Worm (Caenorhabditis elegans) whole organism, late embryonic: ENCODE measurements around the gene T23E7.6.

ENCODE experiments used
- C38D4.7 ChIP-seq: fragments of 200-800 bp; sonication (Bioruptor generic); optimal IDR thresholded peaks from 2 replicates; lab custom pipeline; 2018; ENCODE audit warnings: mild to moderate bottlenecking, missing genetic modification characterization, moderate library complexity, missing compliant biosample characterization
- K02D7.2 ChIP-seq: sonication (generic microtip); optimal IDR thresholded peaks from 2 replicates; lab custom pipeline; 2017; ENCODE audit warnings: mild to moderate bottlenecking, missing genetic modification characterization, missing compliant biosample characterization
- K09A11.1 ChIP-seq: sonication (generic microtip); optimal IDR thresholded peaks from 2 replicates; lab custom pipeline; 2017; ENCODE audit warnings: antibody characterized with exemption, mild to moderate bottlenecking, missing genetic modification characterization, missing compliant biosample characterization; ENCODE audit not compliant: insufficient read depth
- Y22D7AL.16 ChIP-seq: sonication (generic microtip); optimal IDR thresholded peaks from 2 replicates; lab custom pipeline; 2016; ENCODE audit warnings: missing genetic modification characterization, missing compliant biosample characterization
- ama-1 ChIP-seq: fragments of 150-350 bp; optimal IDR thresholded peaks from 2 replicates; lab custom pipeline; 2014
- ceh-14 ChIP-seq: sonication (generic microtip); optimal IDR thresholded peaks from 2 replicates; lab custom pipeline; 2016; ENCODE audit warnings: missing genotype, missing genetic modification characterization, missing compliant biosample characterization
- ceh-18 ChIP-seq: sonication (generic microtip); optimal IDR thresholded peaks from 2 replicates; lab custom pipeline; 2016; ENCODE audit warnings: missing genetic modification characterization, missing compliant biosample characterization
- ceh-2 ChIP-seq: sonication (generic microtip); optimal IDR thresholded peaks from 2 replicates; lab custom pipeline; 2016; ENCODE audit warnings: missing genotype, missing genetic modification characterization, missing compliant biosample characterization
- ceh-24 ChIP-seq: sonication (generic microtip); optimal IDR thresholded peaks from 2 replicates; lab custom pipeline; 2016; ENCODE audit warnings: mild to moderate bottlenecking, missing genetic modification characterization, missing compliant biosample characterization
- ceh-30 ChIP-seq: fragments of 150-350 bp; optimal IDR thresholded peaks from 2 replicates; lab custom pipeline; 2014; ENCODE audit warnings: missing biosample characterization, missing genetic modification characterization
- ceh-31 ChIP-seq: sonication (generic microtip); optimal IDR thresholded peaks from 2 replicates; lab custom pipeline; 2016; ENCODE audit warnings: missing genetic modification characterization, missing compliant biosample characterization
- ceh-45 ChIP-seq: fragments of 200-800 bp; sonication (Bioruptor generic); IDR thresholded peaks from 2 replicates; pipeline ENCODE4 v1.3.6; 2022; ENCODE audit warnings: missing genetic modification reagents, missing genetic modification characterization, missing compliant biosample characterization
- ceh-6 ChIP-seq: fragments of 200-800 bp; sonication (Bioruptor generic); optimal IDR thresholded peaks from 2 replicates; lab custom pipeline; 2018; ENCODE audit warnings: mild to moderate bottlenecking, missing genetic modification characterization, missing compliant biosample characterization
- dmd-4 ChIP-seq: sonication (generic microtip); optimal IDR thresholded peaks from 2 replicates; lab custom pipeline; 2016; ENCODE audit warnings: borderline replicate concordance, missing genetic modification characterization, missing compliant biosample characterization
- elt-2 ChIP-seq: sonication (generic microtip); optimal IDR thresholded peaks from 2 replicates; lab custom pipeline; 2016; ENCODE audit warnings: missing genetic modification reagents, missing genetic modification characterization, missing compliant biosample characterization
- fkh-10 ChIP-seq: fragments of 150-350 bp; optimal IDR thresholded peaks from 2 replicates; lab custom pipeline; 2014; ENCODE audit warnings: missing biosample characterization, missing genetic modification reagents, missing genetic modification characterization
- fkh-6 ChIP-seq: sonication (generic microtip); optimal IDR thresholded peaks from 2 replicates; lab custom pipeline; 2016; ENCODE audit warnings: missing genetic modification characterization, missing compliant biosample characterization
- gmeb-2 ChIP-seq: sonication (generic microtip); optimal IDR thresholded peaks from 2 replicates; lab custom pipeline; 2016; ENCODE audit warnings: missing genetic modification characterization, inconsistent platforms, missing compliant biosample characterization
- hlh-30 ChIP-seq: sonication (generic microtip); optimal IDR thresholded peaks from 2 replicates; lab custom pipeline; 2017; ENCODE audit warnings: antibody characterized with exemption, missing genetic modification characterization, missing compliant biosample characterization; ENCODE audit not compliant: insufficient read depth
- lin-11 ChIP-seq: fragments of 200-800 bp; sonication (Bioruptor generic); optimal IDR thresholded peaks from 2 replicates; lab custom pipeline; 2018; ENCODE audit warnings: mild to moderate bottlenecking, missing genetic modification characterization, missing compliant biosample characterization
- madf-2 ChIP-seq: sonication (generic microtip); optimal IDR thresholded peaks from 2 replicates; lab custom pipeline; 2017; ENCODE audit warnings: missing genetic modification characterization, missing compliant biosample characterization
- mec-3 ChIP-seq: sonication (generic microtip); optimal IDR thresholded peaks from 2 replicates; lab custom pipeline; 2016; ENCODE audit warnings: borderline replicate concordance, missing genetic modification characterization, missing compliant biosample characterization
- npax-4 ChIP-seq: sonication (generic microtip); optimal IDR thresholded peaks from 2 replicates; lab custom pipeline; 2016; ENCODE audit warnings: missing genetic modification characterization, missing compliant biosample characterization
- pag-3 ChIP-seq: sonication (generic microtip); optimal IDR thresholded peaks from 2 replicates; lab custom pipeline; 2016; ENCODE audit warnings: missing compliant biosample characterization, missing genetic modification characterization, borderline replicate concordance
- pat-9 ChIP-seq: fragments of 200-800 bp; sonication (Bioruptor generic); optimal IDR thresholded peaks from 2 replicates; lab custom pipeline; 2018; ENCODE audit warnings: mild to moderate bottlenecking, missing genetic modification characterization, moderate library complexity, missing compliant biosample characterization
- pax-1 ChIP-seq: fragments of 150-350 bp; optimal IDR thresholded peaks from 2 replicates; lab custom pipeline; 2014; ENCODE audit warnings: missing biosample characterization, missing genetic modification characterization
- pha-2 ChIP-seq: sonication (generic microtip); optimal IDR thresholded peaks from 2 replicates; lab custom pipeline; 2017; ENCODE audit warnings: mild to moderate bottlenecking, missing genetic modification characterization, missing compliant biosample characterization
- pha-4 ChIP-seq: fragments of 150-350 bp; optimal IDR thresholded peaks from 2 replicates; lab custom pipeline; 2018; ENCODE audit warnings: missing biosample characterization, missing genetic modification reagents, missing genetic modification characterization
- pqm-1 ChIP-seq: sonication (generic microtip); optimal IDR thresholded peaks from 2 replicates; lab custom pipeline; 2016; ENCODE audit warnings: missing genetic modification characterization, missing compliant biosample characterization
- ref-2 ChIP-seq: sonication (generic microtip); optimal IDR thresholded peaks from 2 replicates; lab custom pipeline; 2016; ENCODE audit warnings: missing genetic modification characterization, missing compliant biosample characterization
- rnt-1 ChIP-seq: sonication (generic microtip); optimal IDR thresholded peaks from 2 replicates; lab custom pipeline; 2016; ENCODE audit warnings: missing genetic modification characterization, missing compliant biosample characterization
- sdc-2 ChIP-seq: sonication (generic microtip); optimal IDR thresholded peaks from 2 replicates; lab custom pipeline; 2016; ENCODE audit warnings: missing genotype, missing genetic modification characterization, missing compliant biosample characterization
- sox-2 ChIP-seq: fragments of 200-800 bp; sonication (Bioruptor generic); IDR thresholded peaks from 2 replicates; pipeline ENCODE4 v1.3.6; 2022; ENCODE audit warnings: missing genetic modification reagents, missing genetic modification characterization, missing compliant biosample characterization
- syd-9 ChIP-seq: sonication (generic microtip); optimal IDR thresholded peaks from 2 replicates; lab custom pipeline; 2016; ENCODE audit warnings: mild to moderate bottlenecking, missing genetic modification characterization, moderate library complexity, missing compliant biosample characterization
- tbx-2 ChIP-seq: sonication (generic microtip); optimal IDR thresholded peaks from 2 replicates; lab custom pipeline; 2016; ENCODE audit warnings: missing genetic modification characterization, missing compliant biosample characterization
- unc-55 ChIP-seq: sonication (generic microtip); optimal IDR thresholded peaks from 2 replicates; lab custom pipeline; 2017; ENCODE audit warnings: missing biosample characterization, missing genetic modification reagents, missing genetic modification characterization

The T23E7.6 gene

ce11 chrX:17638970-17639369 lies 45.6 kb downstream of the T23E7.6 start:
- TF ChIP-seq K02D7.2 (tag; lab: Kevin White, UChicago) (no peak), elt-2 (tag; lab: Kevin White, UChicago) (peak; percentile 62)
- TF ChIP-seq, all 69 proteins: peak for 1

DNA sequence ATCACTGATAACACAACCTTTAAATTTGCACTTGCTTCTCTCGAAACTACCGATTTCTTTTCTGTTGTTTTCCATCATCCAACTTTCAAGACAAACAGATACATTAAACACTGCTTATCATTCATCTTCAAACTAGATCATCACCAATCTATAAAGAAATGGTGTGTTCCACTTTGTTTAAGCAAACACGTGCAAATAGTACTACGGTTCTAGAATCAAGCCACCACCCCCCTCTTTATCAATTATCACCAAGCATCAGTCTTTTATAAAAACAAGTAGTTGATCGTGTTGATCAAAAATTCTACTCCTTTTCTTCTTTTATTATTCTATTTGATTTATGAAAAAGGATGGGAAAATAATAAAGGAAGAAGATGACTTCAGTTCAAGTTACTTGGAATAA lies 46.2 kb downstream of the T23E7.6 start:
- TF ChIP-seq ref-2 (no peak), ceh-14 (tag; lab: Kevin White, UChicago) (no peak), pat-9 (tag; lab: Kevin White, UChicago) (no peak), unc-55 (no peak), gmeb-2 (tag; lab: Kevin White, UChicago) (no peak), pax-1 (no peak), ceh-31 (tag; lab: Kevin White, UChicago) (no peak)

- TF ChIP-seq ceh-6 = no peak
- TF ChIP-seq gmeb-2 (tag; lab: Kevin White, UChicago) = no peak
- no peak for TF ChIP-seq ceh-2 (tag; lab: Kevin White, UChicago)
Observed at ce11 chrX:17637528-17637927, 47.1 kb downstream of the T23E7.6 start.

ce11 chrX:17636326-17636735 lies 48.3 kb downstream of the T23E7.6 start:
- TF ChIP-seq ceh-18 (tag; lab: Kevin White, UChicago) = peak; percentile 37
- no peak for TF ChIP-seq pqm-1 (tag; lab: Kevin White, UChicago)
- TF ChIP-seq hlh-30 = peak; percentile 2

ce11 chrX:17634245-17634644 lies 50.4 kb downstream of the T23E7.6 start:
- no peak for TF ChIP-seq fkh-6 (tag; lab: Kevin White, UChicago)
- TF ChIP-seq lin-11 (tag; lab: Kevin White, UChicago) = no peak
- TF ChIP-seq madf-2 (tag; lab: Kevin White, UChicago) = no peak
- TF ChIP-seq pha-4 (tag; lab: Kevin White, UChicago) = no peak
- no peak for TF ChIP-seq ref-2
- no peak for TF ChIP-seq sox-2
- no peak for TF ChIP-seq ceh-30 (tag; lab: Kevin White, UChicago)
- TF ChIP-seq syd-9 = no peak

ce11 chrX:17633166-17633565 lies 51.4 kb downstream of the T23E7.6 start:
- TF ChIP-seq ama-1 = no peak
- no peak for TF ChIP-seq pag-3
- peak; percentile 52 for TF ChIP-seq ceh-18 (tag; lab: Kevin White, UChicago)
- no peak for TF ChIP-seq dmd-4
- TF ChIP-seq K09A11.1 (tag; lab: Kevin White, UChicago) = no peak
- peak; percentile 9 for TF ChIP-seq ceh-31 (tag; lab: Kevin White, UChicago)
- peak; percentile 76 for TF ChIP-seq hlh-30
- peak; percentile 59 for TF ChIP-seq sdc-2 (tag; lab: Kevin White, UChicago)
- TF ChIP-seq unc-55 = peak; percentile 64
- peak; percentile 0 for TF ChIP-seq ref-2
- TF ChIP-seq C38D4.7 = no peak
- no peak for TF ChIP-seq ceh-45 (GFP tag; lab: Robert Waterston, UW)
- TF ChIP-seq rnt-1 (tag; lab: Kevin White, UChicago) = peak; percentile 34
- TF ChIP-seq tbx-2 (tag; lab: Kevin White, UChicago) = peak; percentile 57
- no peak for TF ChIP-seq fkh-10 (GFP tag; lab: Kevin White, UChicago)
- no peak for TF ChIP-seq Y22D7AL.16 (tag; lab: Kevin White, UChicago)
- peak; percentile 25 for TF ChIP-seq pat-9 (tag; lab: Kevin White, UChicago)
- no peak for TF ChIP-seq npax-4 (tag; lab: Kevin White, UChicago)
- no peak for TF ChIP-seq ceh-24 (tag; lab: Kevin White, UChicago)
- peak; percentile 3 for TF ChIP-seq elt-2 (tag; lab: Kevin White, UChicago)
- TF ChIP-seq mec-3 (tag; lab: Kevin White, UChicago) = no peak
- TF ChIP-seq pha-2 = no peak
- TF ChIP-seq ceh-14 (tag; lab: Kevin White, UChicago) = no peak
- TF ChIP-seq, all 69 proteins: peak for 10
